Worm (Caenorhabditis elegans) whole organism, young adult: ENCODE results near the gene C17H12.3.

Experiments
- atf-7 ChIP-seq: sonication (generic microtip); optimal IDR thresholded peaks from 2 replicates; lab custom pipeline; 2017; ENCODE audit warnings: mild to moderate bottlenecking, missing genetic modification characterization, missing compliant biosample characterization
- chd-7 ChIP-seq: sonication (generic microtip); optimal IDR thresholded peaks from 2 replicates; lab custom pipeline; 2016; ENCODE audit warnings: mild to moderate bottlenecking, missing genetic modification characterization, moderate library complexity, missing compliant biosample characterization
- lsy-27 ChIP-seq: sonication (generic microtip); optimal IDR thresholded peaks from 2 replicates; lab custom pipeline; 2017; ENCODE audit warnings: missing genetic modification characterization, mild to moderate bottlenecking, missing compliant biosample characterization, antibody characterized with exemption, missing genotype, borderline replicate concordance; ENCODE audit not compliant: insufficient read depth
- madf-10 ChIP-seq: sonication (generic microtip); optimal IDR thresholded peaks from 2 replicates; lab custom pipeline; 2016; ENCODE audit warnings: mild to moderate bottlenecking, missing genetic modification characterization, missing compliant biosample characterization
- nhr-120 ChIP-seq: fragments of 200-800 bp; sonication (Bioruptor generic); IDR thresholded peaks from 2 replicates; pipeline ENCODE4 v1.3.6; 2022; ENCODE audit warnings: missing genetic modification characterization, missing compliant biosample characterization
- snpc-4 ChIP-seq, 5 experiments: fragments of 150-350 bp in 1 of 5; sonication (generic microtip) in 4 of 5; optimal IDR thresholded peaks; 2 replicates each; lab custom pipeline; 2014 to 2018; ENCODE audit warnings: missing genetic modification characterization in 5 of 5, missing biosample characterization in 3 of 5, antibody characterized with exemption in 2 of 5, mild to moderate bottlenecking in 2 of 5, missing compliant biosample characterization in 2 of 5, missing genotype in 2 of 5, moderate library complexity in 2 of 5, missing genetic modification reagents in 1 of 5

DNA sequence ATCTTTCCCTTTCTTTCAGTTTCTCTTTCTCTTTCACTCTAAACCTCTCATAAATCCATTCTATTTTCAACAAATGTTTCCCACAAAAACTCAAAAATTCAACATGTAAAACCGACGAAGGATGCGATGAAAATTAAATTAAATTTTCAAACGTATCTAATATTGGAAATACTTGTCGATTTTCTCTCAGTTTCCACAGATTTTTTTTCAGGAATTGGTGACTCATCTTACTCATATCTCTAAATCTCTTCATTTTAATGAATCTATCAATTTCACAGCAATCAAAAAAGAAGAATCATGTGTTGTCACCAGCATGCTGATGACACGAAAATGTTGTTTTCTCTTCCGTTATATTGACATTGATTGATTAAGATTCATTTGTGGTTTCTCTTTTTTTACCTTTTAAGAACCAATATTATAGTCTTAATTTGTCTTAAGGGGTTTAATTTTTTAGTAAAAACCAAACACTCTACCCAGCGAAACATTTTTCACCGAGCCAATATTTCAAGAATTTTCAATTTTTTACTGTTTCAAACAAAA is 8.4 kb upstream of the C17H12.3 start:
- TF ChIP-seq atf-7 (tag; lab: Kevin White, UChicago) (no peak), madf-10 (no peak), lsy-27 (tag; lab: Kevin White, UChicago) (no peak), chd-7 (tag; lab: Kevin White, UChicago) (no peak), snpc-4 (GFP tag; optimal IDR thresholded peaks at IDR 0.05; lab: Kevin White, UChicago) (no peak), snpc-4 (tag; optimal IDR thresholded peaks at IDR 0.05; lab: Kevin White, UChicago) (no peak), nhr-120 (GFP tag; lab: Robert Waterston, UW) (no peak)
